Worm (Caenorhabditis elegans) whole organism, L4 larva: ENCODE results near the gene C10C6.7.

Experiments
- ama-1 ChIP-seq: fragments of 150-350 bp; optimal IDR thresholded peaks from 2 replicates; lab custom pipeline; 2014; ENCODE audit warnings: inconsistent platforms, mixed read lengths
- ceh-28 ChIP-seq: fragments of 150-350 bp; optimal IDR thresholded peaks from 2 replicates; lab custom pipeline; 2014; ENCODE audit warnings: missing biosample characterization, missing genetic modification reagents, missing genetic modification characterization
- ceh-62 ChIP-seq: sonication (generic microtip); optimal IDR thresholded peaks from 2 replicates; lab custom pipeline; 2017; ENCODE audit warnings: missing biosample characterization, missing genetic modification characterization
- ceh-82 ChIP-seq: sonication (generic microtip); optimal IDR thresholded peaks from 2 replicates; lab custom pipeline; 2017; ENCODE audit warnings: missing biosample characterization, missing genetic modification characterization
- dpl-1 ChIP-seq: fragments of 150-350 bp; optimal IDR thresholded peaks from 2 replicates; lab custom pipeline; 2014; ENCODE audit warnings: missing biosample characterization, missing genetic modification reagents, missing genetic modification characterization
- egl-27 ChIP-seq: sonication (generic microtip); optimal IDR thresholded peaks from 3 replicates; lab custom pipeline; 2017; ENCODE audit warnings: missing biosample characterization, missing genetic modification reagents, missing genetic modification characterization
- nhr-237 ChIP-seq: sonication (generic microtip); optimal IDR thresholded peaks from 2 replicates; lab custom pipeline; 2017; ENCODE audit warnings: missing biosample characterization, missing genetic modification characterization
- pha-4 ChIP-seq, 2 experiments: fragments of 150-350 bp in 1 of 2; fragments of 200-800 bp in 1 of 2; sonication (Bioruptor generic) in 1 of 2; IDR thresholded peaks in 1 of 2; optimal IDR thresholded peaks in 1 of 2; 2 replicates each; pipeline versions ENCODE4 v1.3.6 to Lab custom; 2014 to 2022; ENCODE audit warnings: missing genetic modification characterization in 2 of 2, missing genetic modification reagents in 2 of 2, missing biosample characterization in 1 of 2, missing compliant biosample characterization in 1 of 2
- zag-1 ChIP-seq: fragments of 150-350 bp; optimal IDR thresholded peaks from 2 replicates; lab custom pipeline; 2014; ENCODE audit warnings: missing biosample characterization, missing genetic modification characterization
- zfp-2 ChIP-seq: sonication (generic microtip); optimal IDR thresholded peaks from 2 replicates; lab custom pipeline; 2016; ENCODE audit warnings: mild to moderate bottlenecking, missing genetic modification characterization, missing compliant biosample characterization

- TF ChIP-seq nhr-237 (tag; lab: Kevin White, UChicago) (no peak), ceh-82 (tag; lab: Kevin White, UChicago) (no peak), ama-1 (lab: Kevin White, UChicago) (no peak), zfp-2 (no peak), egl-27 (tag; lab: Kevin White, UChicago) (no peak), dpl-1 (GFP tag; lab: Kevin White, UChicago) (no peak), zag-1 (tag; lab: Kevin White, UChicago) (no peak), pha-4 (GFP tag; IDR thresholded peaks at IDR 0.05; lab: Robert Waterston, UW) (no peak), pha-4 (tag; optimal IDR thresholded peaks at IDR 0.05; lab: Kevin White, UChicago) (no peak), ceh-28 (tag; lab: Kevin White, UChicago) (no peak), ceh-62 (no peak)
Measured at ce11 chrIV:11458700-11459263, 8.5 kb downstream of the C10C6.7 start.
